Worm (Caenorhabditis elegans) whole organism, L4 larva: ENCODE data around the gene sre-32.

Source experiments
- daf-19 ChIP-seq: fragments of 200-800 bp; sonication (Bioruptor generic); conservative IDR thresholded peaks from 2 replicates; pipeline ENCODE4 v1.3.6; 2022; ENCODE audit warnings: missing genetic modification characterization, missing compliant biosample characterization
- mdl-1 ChIP-seq, 2 experiments: fragments of 150-350 bp in 1 of 2; sonication (generic microtip) in 1 of 2; optimal IDR thresholded peaks; 2 replicates each; lab custom pipeline; 2014 to 2017; ENCODE audit warnings: missing biosample characterization in 2 of 2, missing genetic modification characterization in 2 of 2
- mdt-29 ChIP-seq: fragments of 200-800 bp; sonication (Bioruptor generic); IDR thresholded peaks from 2 replicates; pipeline ENCODE4 v1.3.6; 2022; ENCODE audit warnings: missing genetic modification reagents, missing genetic modification characterization, missing compliant biosample characterization

DNA sequence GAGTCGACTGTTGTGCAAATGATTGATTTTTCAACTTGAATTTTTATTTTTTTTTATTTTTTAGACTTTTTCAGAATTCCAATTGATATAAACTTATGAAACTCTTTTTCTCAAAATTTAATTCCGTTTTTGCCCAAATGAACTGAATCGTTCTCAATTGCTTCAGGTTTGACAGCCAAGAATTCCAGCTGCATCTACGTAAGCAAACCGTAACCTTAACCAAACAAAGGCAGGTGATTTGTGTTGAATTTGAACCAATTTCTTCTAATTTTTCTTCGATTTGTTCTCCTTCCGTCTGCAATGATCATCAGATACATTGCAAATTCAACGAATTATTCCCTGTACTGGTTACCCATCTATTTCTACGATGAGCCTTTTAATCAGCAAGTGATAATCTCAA, 6.7 kb downstream of the sre-32 start, which contains the start of gene sre-34:
- TF ChIP-seq mdl-1 (tag; optimal IDR thresholded peaks at IDR 0.05; lab: Kevin White, UChicago) (no peak), daf-19 (no peak), mdt-29 (GFP tag; lab: Robert Waterston, UW) (no peak)
